Fruit fly (Drosophila melanogaster) whole organism, pupa: ENCODE results near the gene Jon66Cii.

ENCODE experiments used
- CG10348 ChIP-seq: fragments of 200-800 bp; sonication (Bioruptor generic); IDR thresholded peaks from 2 replicates; pipeline ENCODE4 v1.3.6; 2022; ENCODE audit warnings: missing biosample characterization, missing genetic modification characterization
- CG12605 ChIP-seq: fragments of 200-800 bp; sonication (Bioruptor generic); IDR thresholded peaks from 2 replicates; pipeline ENCODE4 v1.3.6; 2022; ENCODE audit warnings: missing biosample characterization, missing genetic modification characterization
- CG13204 ChIP-seq: fragments of 200-800 bp; sonication (Bioruptor generic); optimal IDR thresholded peaks from 2 replicates; lab custom pipeline; 2018; ENCODE audit warnings: missing biosample characterization, mild to moderate bottlenecking, missing genetic modification characterization, moderate library complexity
- CG14655 ChIP-seq: fragments of 200-800 bp; sonication (Bioruptor generic); optimal IDR thresholded peaks from 3 replicates; lab custom pipeline; 2017; ENCODE audit warnings: mild to moderate bottlenecking, missing biosample characterization, missing genetic modification reagents, missing genetic modification characterization
- CG15710 ChIP-seq: fragments of 200-800 bp; sonication (Bioruptor generic); optimal IDR thresholded peaks from 2 replicates; lab custom pipeline; 2018; ENCODE audit warnings: missing biosample characterization, mild to moderate bottlenecking, missing genetic modification characterization, moderate library complexity
- CG17806 ChIP-seq: fragments of 200-800 bp; sonication (Bioruptor generic); optimal IDR thresholded peaks from 2 replicates; lab custom pipeline; 2018; ENCODE audit warnings: missing biosample characterization, mild to moderate bottlenecking, missing genetic modification characterization, moderate library complexity
- CG32121 ChIP-seq: fragments of 200-800 bp; sonication (Bioruptor generic); IDR thresholded peaks from 2 replicates; pipeline ENCODE4 v1.3.6; 2022; ENCODE audit warnings: missing biosample characterization, missing genetic modification characterization
- CG34367 ChIP-seq: fragments of 200-800 bp; sonication (Bioruptor generic); optimal IDR thresholded peaks from 2 replicates; lab custom pipeline; 2018; ENCODE audit warnings: missing biosample characterization, mild to moderate bottlenecking, missing genetic modification characterization
- CG4496 ChIP-seq: fragments of 200-800 bp; sonication (Bioruptor generic); IDR thresholded peaks from 3 replicates; pipeline ENCODE4 v1.3.6; 2022; ENCODE audit warnings: missing biosample characterization, missing genetic modification characterization
- CG8159 ChIP-seq: fragments of 200-800 bp; sonication (Bioruptor generic); optimal IDR thresholded peaks from 3 replicates; lab custom pipeline; 2018; ENCODE audit warnings: missing biosample characterization, mild to moderate bottlenecking, missing genetic modification characterization, moderate library complexity
- CG8301 ChIP-seq: fragments of 200-800 bp; sonication (Bioruptor generic); optimal IDR thresholded peaks from 2 replicates; lab custom pipeline; 2018; ENCODE audit warnings: missing biosample characterization, mild to moderate bottlenecking, missing genetic modification characterization
- CG9948 ChIP-seq: fragments of 200-800 bp; sonication (Bioruptor generic); optimal IDR thresholded peaks from 2 replicates; lab custom pipeline; 2018; ENCODE audit warnings: missing biosample characterization, mild to moderate bottlenecking, missing genetic modification characterization, moderate library complexity
- D1 ChIP-seq: fragments of 200-800 bp; sonication (Bioruptor generic); optimal IDR thresholded peaks from 2 replicates; lab custom pipeline; 2018; ENCODE audit warnings: missing biosample characterization, mild to moderate bottlenecking, missing genetic modification characterization, moderate library complexity
- EcR ChIP-seq: fragments of 200-800 bp; sonication (Bioruptor generic); optimal IDR thresholded peaks from 3 replicates; lab custom pipeline; 2019; ENCODE audit warnings: missing biosample characterization, missing genetic modification characterization, mild to moderate bottlenecking, moderate library complexity, missing genetic modification reagents
- Ets98B ChIP-seq: fragments of 200-800 bp; sonication (Bioruptor generic); IDR thresholded peaks from 2 replicates; pipeline ENCODE4 v1.3.6; 2022; ENCODE audit warnings: missing biosample characterization, missing genetic modification characterization
- Pif1A ChIP-seq: fragments of 200-800 bp; sonication (Bioruptor generic); optimal IDR thresholded peaks from 3 replicates; lab custom pipeline; 2016; ENCODE audit warnings: missing biosample characterization, missing genetic modification characterization
- Pif1B ChIP-seq: fragments of 200-800 bp; sonication (Bioruptor generic); optimal IDR thresholded peaks from 3 replicates; lab custom pipeline; 2016; ENCODE audit warnings: missing biosample characterization, missing genetic modification characterization
- Snoo ChIP-seq: fragments of 200-800 bp; sonication (Bioruptor generic); optimal IDR thresholded peaks from 3 replicates; lab custom pipeline; 2017; ENCODE audit warnings: missing biosample characterization, mild to moderate bottlenecking, missing genetic modification characterization, inconsistent platforms
- fd96Ca ChIP-seq: fragments of 200-800 bp; sonication (Bioruptor generic); IDR thresholded peaks from 3 replicates; pipeline ENCODE4 v1.3.6; 2022; ENCODE audit warnings: missing biosample characterization, missing genetic modification characterization
- gl ChIP-seq: fragments of 200-800 bp; sonication (Bioruptor generic); optimal IDR thresholded peaks from 2 replicates; lab custom pipeline; 2018; ENCODE audit warnings: missing biosample characterization, mild to moderate bottlenecking, missing genetic modification characterization
- rn ChIP-seq: fragments of 200-800 bp; sonication (Bioruptor generic); IDR thresholded peaks from 2 replicates; pipeline ENCODE4 v1.3.6; 2022; ENCODE audit warnings: missing biosample characterization, missing genetic modification characterization

The Jon66Cii gene

DNA sequence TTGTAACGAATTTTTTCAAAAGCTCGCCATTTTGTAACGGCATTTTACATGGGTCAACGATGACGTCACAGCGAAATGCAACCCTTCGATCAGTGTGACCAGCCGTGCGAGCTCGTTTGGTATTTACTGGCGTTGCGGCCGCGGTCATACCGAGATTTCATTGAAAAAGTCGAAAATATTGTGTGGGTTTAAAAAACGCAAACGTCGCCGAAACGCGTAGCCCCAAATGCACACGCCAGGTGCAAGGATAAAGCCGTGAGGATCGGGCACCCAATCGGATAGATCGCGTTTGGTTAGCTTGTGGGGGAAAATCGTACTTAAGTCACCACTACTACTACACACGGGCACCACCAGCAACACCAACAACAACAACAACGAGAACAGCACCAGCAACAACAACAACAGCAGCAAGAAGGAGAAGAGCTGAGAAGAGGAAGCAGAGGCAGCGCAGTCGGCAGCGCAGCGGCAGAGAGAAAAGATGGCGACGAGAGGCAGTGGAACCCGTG is 31.4 kb upstream of the Jon66Cii start, which contains the start of gene Cbl:
TSS of gene Cbl (plus strand) at position 124 of the 506 bp plus-strand sequence.
- TF ChIP-seq CG32121 (no peak), D1 (tag; lab: Kevin White, UChicago) (peak; percentile 27), Ets98B (GFP tag; lab: Robert Waterston, UW) (no peak; the same call in 1 of the 2 replicates), fd96Ca (no peak), EcR (peak; percentile 21), CG8159 (tag; lab: Kevin White, UChicago) (no peak), CG9948 (no peak), CG15710 (no peak), CG12605 (GFP tag; lab: Robert Waterston, UW) (no peak), Snoo (no peak), CG13204 (GFP tag; lab: Kevin White, UChicago) (no peak)

DNA sequence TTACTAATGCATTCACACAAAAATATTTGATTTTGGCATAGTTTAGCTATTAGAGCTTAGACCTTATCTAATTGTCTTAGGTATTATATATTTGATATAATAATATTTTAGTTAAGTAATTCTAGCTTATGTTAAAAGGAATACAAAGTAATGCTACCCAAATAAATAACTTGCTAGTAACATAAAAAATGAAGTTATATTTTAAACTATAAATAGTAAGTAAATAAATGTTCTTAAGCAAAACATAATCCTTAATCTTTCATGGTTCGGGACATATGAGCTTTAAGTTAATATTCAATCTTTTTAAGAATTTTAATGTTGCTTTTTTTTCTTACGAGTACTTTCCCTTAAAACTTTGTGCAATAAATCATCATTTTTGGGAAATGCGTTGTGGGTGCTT is 29.7 kb upstream of the Jon66Cii start:
- peak; percentile 24 for TF ChIP-seq CG8301 (tag; lab: Kevin White, UChicago)
- TF ChIP-seq CG8159 (tag; lab: Kevin White, UChicago), result peak; percentile 40
- no peak for TF ChIP-seq CG12605 (GFP tag; lab: Robert Waterston, UW)
- no peak for TF ChIP-seq CG34367 (tag; lab: Kevin White, UChicago)
- no peak for TF ChIP-seq EcR
- no peak for TF ChIP-seq gl (tag; lab: Kevin White, UChicago)
- TF ChIP-seq CG17806 (tag; lab: Kevin White, UChicago), result peak; percentile 15
- TF ChIP-seq CG9948, result peak; percentile 7
- peak; percentile 18 for TF ChIP-seq D1 (tag; lab: Kevin White, UChicago)
- no peak for TF ChIP-seq rn
- TF ChIP-seq fd96Ca, result no peak
- TF ChIP-seq Pif1A (GFP tag; lab: Kevin White, UChicago), result no peak
- peak; percentile 20 for TF ChIP-seq Pif1B (GFP tag; lab: Kevin White, UChicago)
- no peak for TF ChIP-seq CG4496 (GFP tag; lab: Robert Waterston, UW)
- no peak for TF ChIP-seq Ets98B (GFP tag; lab: Robert Waterston, UW)
- TF ChIP-seq CG14655, result no peak
- peak; percentile 21 for TF ChIP-seq CG15710

DNA sequence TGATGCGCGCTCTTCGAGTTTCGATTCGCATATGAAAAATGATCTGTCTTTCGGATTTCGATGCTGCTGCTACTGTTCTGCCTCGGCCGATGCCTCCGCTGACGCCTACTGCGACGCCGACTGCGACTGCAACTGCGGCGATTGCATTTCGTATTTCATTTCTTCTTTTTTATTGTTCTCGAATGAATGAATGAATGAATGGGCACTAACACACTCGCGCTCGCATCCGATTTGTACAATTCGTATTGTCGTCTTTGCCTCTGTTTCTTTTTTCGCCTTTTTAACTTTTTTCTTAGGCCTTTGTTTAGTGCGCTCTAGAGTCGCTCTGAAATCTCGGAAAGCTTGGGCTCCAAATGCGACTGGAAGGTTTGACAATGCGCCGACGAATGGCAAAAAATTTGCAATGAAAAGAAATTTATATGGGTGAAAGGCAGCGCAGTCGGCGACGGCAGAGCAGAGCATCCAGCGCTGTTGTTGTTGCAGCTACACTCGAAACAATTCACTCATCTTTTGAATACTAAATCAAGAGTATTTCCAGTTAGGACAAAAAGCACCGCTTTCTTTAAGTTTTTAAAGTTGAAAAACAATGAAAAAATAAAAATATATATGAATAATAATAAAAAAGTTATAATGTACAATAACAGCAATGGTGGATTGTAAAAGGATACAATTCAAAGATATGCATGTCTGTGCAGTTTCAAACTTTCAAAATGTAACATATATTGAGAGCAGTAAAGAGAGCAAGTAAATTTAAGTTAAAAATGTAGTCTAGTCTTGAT is 28.5 kb upstream of the Jon66Cii start, which contains the start of gene CG32354:
TSS of gene CG32354 (minus strand) at position 398 of the 779 bp plus-strand sequence.
- TF ChIP-seq Ets98B (GFP tag; lab: Robert Waterston, UW) (no peak; the same call in 1 of the 2 replicates), gl (tag; lab: Kevin White, UChicago) (peak; percentile 63), CG4496 (GFP tag; lab: Robert Waterston, UW) (0 out of 3 replicates have a peak, but pooled peaks have one; percentile 20), EcR (no peak), Pif1A (GFP tag; lab: Kevin White, UChicago) (peak; percentile 10), CG8301 (tag; lab: Kevin White, UChicago) (peak; percentile 16), CG32121 (no peak), CG13204 (GFP tag; lab: Kevin White, UChicago) (no peak), CG14655 (peak; percentile 46), CG17806 (tag; lab: Kevin White, UChicago) (no peak), rn (no peak), CG8159 (tag; lab: Kevin White, UChicago) (peak; percentile 3), fd96Ca (no peak), D1 (tag; lab: Kevin White, UChicago) (no peak), CG12605 (GFP tag; lab: Robert Waterston, UW) (peak; percentile 24; the same call in 1 of the 2 replicates)

DNA sequence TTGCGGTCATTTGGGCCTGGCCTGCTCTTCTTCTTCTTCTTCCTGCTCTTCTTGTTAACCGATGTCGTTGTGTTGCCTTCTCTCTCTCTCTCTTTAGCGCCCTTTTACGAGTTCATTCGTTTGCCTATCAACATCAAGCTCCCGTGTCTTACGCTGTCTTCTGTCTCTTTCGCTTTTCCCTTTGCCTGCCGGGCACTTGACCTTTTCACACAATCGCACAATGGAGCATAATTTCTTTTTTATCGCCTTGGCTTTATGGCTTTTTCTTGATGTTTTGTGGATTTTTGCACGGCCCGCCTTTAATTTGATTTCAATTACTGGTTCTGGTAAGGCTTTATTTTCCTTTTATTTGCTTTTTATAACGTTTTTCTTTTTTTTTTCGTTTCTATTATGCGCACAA is 27.9 kb upstream of the Jon66Cii start:
- TF ChIP-seq CG15710 (no peak), CG13204 (GFP tag; lab: Kevin White, UChicago) (no peak), CG12605 (GFP tag; lab: Robert Waterston, UW) (no peak), gl (tag; lab: Kevin White, UChicago) (no peak), CG8301 (tag; lab: Kevin White, UChicago) (no peak), CG34367 (tag; lab: Kevin White, UChicago) (no peak), D1 (tag; lab: Kevin White, UChicago) (no peak), EcR (peak; percentile 32)
- TF ChIP-seq, all 21 proteins: peak for 1

DNA sequence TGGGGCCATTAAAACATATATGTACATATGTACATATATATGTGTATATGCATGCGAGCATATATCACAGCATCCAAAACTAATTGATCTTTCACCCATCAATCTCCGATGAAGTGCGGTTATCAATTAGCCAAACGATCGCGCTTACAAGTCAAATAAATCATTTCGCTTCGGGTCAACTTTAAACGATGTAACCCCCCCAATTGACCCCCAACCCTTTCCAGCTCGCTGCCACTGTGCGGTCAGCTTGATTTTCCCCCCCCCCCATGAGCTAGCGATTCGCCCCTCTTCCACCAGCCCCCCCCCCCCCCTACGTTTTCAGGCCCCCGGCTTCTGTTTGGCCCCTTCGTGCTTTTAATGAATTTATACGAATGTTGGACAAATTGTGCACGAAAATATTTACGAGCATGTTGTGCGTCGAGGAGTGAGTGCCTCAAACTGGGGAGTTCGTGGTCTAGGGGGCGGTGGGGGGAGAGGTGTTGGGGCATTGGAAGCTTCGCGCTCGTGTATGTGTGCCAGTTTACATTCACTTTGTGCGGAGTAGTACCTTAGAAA is 26.2 kb upstream of the Jon66Cii start:
- TF ChIP-seq CG14655 (no peak), gl (tag; lab: Kevin White, UChicago) (no peak), CG34367 (tag; lab: Kevin White, UChicago) (no peak), CG17806 (tag; lab: Kevin White, UChicago) (no peak), CG32121 (no peak), CG12605 (GFP tag; lab: Robert Waterston, UW) (no peak), fd96Ca (no peak), CG8301 (tag; lab: Kevin White, UChicago) (no peak)

DNA sequence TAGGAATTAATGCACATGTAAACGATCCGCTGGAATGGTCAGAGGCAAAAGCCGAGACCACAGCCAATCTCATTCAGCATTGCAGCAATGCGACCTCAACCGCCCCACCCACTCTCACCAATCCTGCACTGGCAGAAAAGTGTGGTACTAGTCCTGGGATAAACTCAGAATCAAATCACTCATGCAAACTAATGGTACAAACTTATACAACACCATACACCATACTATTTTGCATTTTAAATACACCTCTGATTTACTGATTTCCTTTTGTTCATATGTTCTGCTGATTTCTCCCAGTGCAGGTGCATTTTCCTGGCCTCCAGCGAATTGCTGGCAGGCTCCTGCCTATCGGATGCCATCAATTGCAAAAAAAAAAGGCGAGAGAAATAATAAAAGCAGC is 25.5 kb upstream of the Jon66Cii start:
- TF ChIP-seq Pif1A (GFP tag; lab: Kevin White, UChicago) (peak; percentile 88), Snoo (peak; percentile 38), Pif1B (GFP tag; lab: Kevin White, UChicago) (peak; percentile 74), gl (tag; lab: Kevin White, UChicago) (peak; percentile 35), CG17806 (tag; lab: Kevin White, UChicago) (peak; percentile 76), CG9948 (peak; percentile 74), CG32121 (peak; percentile 94), Ets98B (GFP tag; lab: Robert Waterston, UW) (peak; percentile 94), CG4496 (GFP tag; lab: Robert Waterston, UW) (peak; percentile 96), CG13204 (GFP tag; lab: Kevin White, UChicago) (no peak), CG8159 (tag; lab: Kevin White, UChicago) (peak; percentile 71), fd96Ca (peak; percentile 96), CG10348 (peak; percentile 33; the same call in 1 of the 2 replicates), CG12605 (GFP tag; lab: Robert Waterston, UW) (peak; percentile 86), EcR (no peak), rn (peak; percentile 84), CG14655 (peak; percentile 92), D1 (tag; lab: Kevin White, UChicago) (no peak), CG15710 (peak; percentile 67), CG8301 (tag; lab: Kevin White, UChicago) (peak; percentile 92), CG34367 (tag; lab: Kevin White, UChicago) (peak; percentile 69)
- TF ChIP-seq, all 21 proteins: peak for 18
